Fruit fly (Drosophila melanogaster) Kc167 (cell line): ENCODE results near the gene KFase.

Experiments used
- Sin3A ChIP-seq: fragments of >200 bp; optimal IDR thresholded peaks from 2 replicates; lab custom pipeline; 2018; ENCODE audit warnings: missing external identifiers
- insv ChIP-seq: fragments of >200 bp; optimal IDR thresholded peaks from 3 replicates; lab custom pipeline; 2018; ENCODE audit warnings: missing external identifiers
- psq ChIP-seq: fragments of >200 bp; optimal IDR thresholded peaks from 2 replicates; lab custom pipeline; 2017; ENCODE audit warnings: missing external identifiers

DNA sequence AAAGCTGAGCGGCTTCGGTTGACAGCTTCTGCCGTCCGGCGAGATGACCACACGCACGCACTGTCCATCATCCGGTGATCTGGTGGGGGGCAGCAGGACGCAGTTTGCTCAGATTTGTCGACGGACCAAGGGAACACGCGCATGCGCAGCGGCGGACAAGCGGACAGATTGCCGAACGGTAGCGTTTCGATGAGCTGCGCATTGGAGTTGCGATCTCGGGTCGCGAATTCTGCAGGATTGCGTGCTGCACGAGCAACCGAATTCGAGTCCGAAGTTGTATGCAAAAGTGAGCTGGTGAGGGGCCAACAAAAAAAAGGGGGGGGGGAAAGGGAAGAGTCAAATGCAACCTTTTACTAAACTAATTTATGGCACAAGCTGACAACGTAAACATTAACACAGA lies 45.2 kb upstream of the KFase start:
- no peak for TF ChIP-seq psq (lab: Kevin White, UChicago)
- TF ChIP-seq insv (lab: Kevin White, UChicago) = no peak
- TF ChIP-seq Sin3A (lab: Kevin White, UChicago) = no peak
